Fruit fly (Drosophila melanogaster): ENCODE results near the gene CG15498.

DNA sequence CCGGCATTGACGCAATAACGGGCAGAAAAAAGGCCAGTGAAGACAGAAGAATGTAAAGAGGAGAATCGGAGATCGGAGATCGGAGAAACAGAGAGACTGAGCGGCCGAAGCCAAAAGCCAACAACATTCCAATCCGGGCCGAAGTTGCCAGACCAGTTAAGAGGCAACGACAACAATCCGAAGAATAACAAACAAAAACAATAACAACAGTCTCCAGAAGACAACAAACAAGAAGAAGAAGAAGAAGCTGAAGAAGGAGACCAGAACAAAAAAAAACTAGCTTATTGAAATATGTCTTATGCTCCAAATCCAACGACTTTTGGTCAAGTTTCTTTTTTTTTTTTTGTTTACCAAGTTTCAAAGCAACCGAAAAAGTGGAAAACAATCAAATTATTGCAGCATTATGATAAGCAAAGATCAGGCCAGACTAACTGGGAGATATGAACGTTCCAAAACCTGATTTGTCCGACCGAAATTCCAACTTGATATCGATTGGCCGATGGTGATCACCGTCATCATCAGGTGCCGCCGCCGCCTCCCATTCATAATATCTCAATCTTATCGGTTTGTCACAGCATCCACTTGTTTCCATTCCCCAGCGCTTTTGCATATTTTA lies 14.8 kb upstream of the CG15498 start:
- TF ChIP-seq CTCF (optimal IDR thresholded peaks at IDR 0.05) = no peak
- TF ChIP-seq CG8478 (optimal IDR thresholded peaks at IDR 0.05) = no peak
